Worm (Caenorhabditis elegans): ENCODE data around the gene Y69A2AR.32.

Y69A2AR.32 gene

ce11 chrIV:2654965-2655364 lies 44.7 kb downstream of the Y69A2AR.32 start (continued):
- TF ChIP-seq madf-5 (GFP tag; IDR thresholded peaks at IDR 0.05) (no peak), zfp-3 (GFP tag; conservative IDR thresholded peaks at IDR 0.05) (no peak), lin-29 (GFP tag; IDR thresholded peaks at IDR 0.05) (no peak), cey-2 (tag; optimal IDR thresholded peaks at IDR 0.05; ENCODE audit: borderline replicate concordance, insufficient read depth) (no peak), F10B5.3 (tag; optimal IDR thresholded peaks at IDR 0.05) (no peak), unc-130 (GFP tag; optimal IDR thresholded peaks at IDR 0.05) (peak; percentile 52), lin-38 (GFP tag; IDR thresholded peaks at IDR 0.05) (peak; percentile 87), lir-3 (tag; optimal IDR thresholded peaks at IDR 0.05) (no peak), ceh-20 (GFP tag; IDR thresholded peaks at IDR 0.05) (no peak), egl-27 (tag; optimal IDR thresholded peaks at IDR 0.05) (no peak), attf-4 (tag; optimal IDR thresholded peaks at IDR 0.05) (no peak), tra-1 (GFP tag; IDR thresholded peaks at IDR 0.05) (no peak), dmd-9 (GFP tag; IDR thresholded peaks at IDR 0.05) (no peak), mes-2 (tag; optimal IDR thresholded peaks at IDR 0.05; ENCODE audit: poor library complexity, severe bottlenecking) (peak; percentile 10), hif-1 (tag; optimal IDR thresholded peaks at IDR 0.05) (no peak), mdt-29 (GFP tag; IDR thresholded peaks at IDR 0.05) (peak; percentile 67; the same call in 1 of the 2 replicates), dmd-8 (GFP tag; IDR thresholded peaks at IDR 0.05) (no peak), ceh-28 (tag; optimal IDR thresholded peaks at IDR 0.05) (no peak), unc-39 (tag; optimal IDR thresholded peaks at IDR 0.05) (no peak), nhr-25 (tag; optimal IDR thresholded peaks at IDR 0.05; ENCODE audit: borderline replicate concordance, insufficient read depth) (no peak), F37D6.2 (tag; optimal IDR thresholded peaks at IDR 0.05) (no peak), aha-1 (tag) (no peak), skn-1 (tag; optimal IDR thresholded peaks at IDR 0.05) (no peak), hlh-11 (tag; optimal IDR thresholded peaks at IDR 0.05) (no peak), spr-1 (tag; optimal IDR thresholded peaks at IDR 0.05) (no peak), lin-13 (GFP tag; optimal IDR thresholded peaks at IDR 0.05) (peak; percentile 34), ztf-7 (tag; optimal IDR thresholded peaks at IDR 0.05) (no peak), duxl-1 (tag; optimal IDR thresholded peaks at IDR 0.05; ENCODE audit: poor library complexity) (no peak), pha-4 (GFP tag; IDR thresholded peaks at IDR 0.05) (no peak), pha-4 (tag; optimal IDR thresholded peaks at IDR 0.05) (no peak), mxl-2 (GFP tag; conservative IDR thresholded peaks at IDR 0.05) (no peak), Y105C5A.15 (GFP tag; IDR thresholded peaks at IDR 0.05) (no peak), spr-3 (GFP tag; optimal IDR thresholded peaks at IDR 0.05) (no peak), hmg-1.1 (GFP tag; IDR thresholded peaks at IDR 0.05) (no peak), Y48G9A.11 (GFP tag; IDR thresholded peaks at IDR 0.05) (peak; percentile 89), nhr-111 (GFP tag; optimal IDR thresholded peaks at IDR 0.05) (no peak)

ce11 chrIV:2656400-2657139 lies 46.3 kb downstream of the Y69A2AR.32 start:
- TF ChIP-seq unc-62 (GFP tag; optimal IDR thresholded peaks at IDR 0.05 in 1 of 2) (peak in 1 of 2 experiments; percentile 76), unc-62 (tag; optimal IDR thresholded peaks at IDR 0.05) (no peak), nhr-77 (tag; optimal IDR thresholded peaks at IDR 0.05) (no peak), aha-1 (tag) (peak; percentile 37), zfp-3 (GFP tag; conservative IDR thresholded peaks at IDR 0.05) (0 out of 2 replicates have a peak, but pooled peaks have one; percentile 37), zfp-2 (tag; optimal IDR thresholded peaks at IDR 0.05) (no peak), mdt-29 (GFP tag; IDR thresholded peaks at IDR 0.05) (0 out of 2 replicates have a peak, but pooled peaks have one; percentile 9), daf-16 (GFP tag; optimal IDR thresholded peaks at IDR 0.05) (no peak), daf-16 (tag; optimal IDR thresholded peaks at IDR 0.05) (peak; percentile 8), fkh-10 (GFP tag; optimal IDR thresholded peaks at IDR 0.05) (peak; percentile 26), vab-7 (GFP tag; IDR thresholded peaks at IDR 0.05) (0 out of 2 replicates have a peak, but pooled peaks have one; percentile 40), lin-38 (GFP tag; IDR thresholded peaks at IDR 0.05) (peak; percentile 39), nhr-102 (tag; optimal IDR thresholded peaks at IDR 0.05) (no peak), lim-7 (GFP tag; IDR thresholded peaks at IDR 0.05) (peak; percentile 66; the same call in 1 of the 2 replicates), Y48G9A.11 (GFP tag; IDR thresholded peaks at IDR 0.05) (0 out of 2 replicates have a peak, but pooled peaks have one; percentile 15), nhr-6 (tag; optimal IDR thresholded peaks at IDR 0.05) (no peak)
